Worm (Caenorhabditis elegans) whole organism, late embryonic: ENCODE results near the gene F53A10.2.

Source experiments
- C38D4.7 ChIP-seq: fragments of 200-800 bp; sonication (Bioruptor generic); optimal IDR thresholded peaks from 2 replicates; lab custom pipeline; 2018; ENCODE audit warnings: mild to moderate bottlenecking, missing genetic modification characterization, moderate library complexity, missing compliant biosample characterization
- K09A11.1 ChIP-seq: sonication (generic microtip); optimal IDR thresholded peaks from 2 replicates; lab custom pipeline; 2017; ENCODE audit warnings: antibody characterized with exemption, mild to moderate bottlenecking, missing genetic modification characterization, missing compliant biosample characterization; ENCODE audit not compliant: insufficient read depth
- Y22D7AL.16 ChIP-seq: sonication (generic microtip); optimal IDR thresholded peaks from 2 replicates; lab custom pipeline; 2016; ENCODE audit warnings: missing genetic modification characterization, missing compliant biosample characterization
- ama-1 ChIP-seq: fragments of 150-350 bp; optimal IDR thresholded peaks from 2 replicates; lab custom pipeline; 2014
- ceh-14 ChIP-seq: sonication (generic microtip); optimal IDR thresholded peaks from 2 replicates; lab custom pipeline; 2016; ENCODE audit warnings: missing genotype, missing genetic modification characterization, missing compliant biosample characterization
- ceh-2 ChIP-seq: sonication (generic microtip); optimal IDR thresholded peaks from 2 replicates; lab custom pipeline; 2016; ENCODE audit warnings: missing genotype, missing genetic modification characterization, missing compliant biosample characterization
- ceh-22 ChIP-seq: sonication (generic microtip); optimal IDR thresholded peaks from 2 replicates; lab custom pipeline; 2017; ENCODE audit warnings: missing biosample characterization, missing genetic modification characterization
- ceh-24 ChIP-seq: sonication (generic microtip); optimal IDR thresholded peaks from 2 replicates; lab custom pipeline; 2016; ENCODE audit warnings: mild to moderate bottlenecking, missing genetic modification characterization, missing compliant biosample characterization
- ceh-9 ChIP-seq: sonication (generic microtip); optimal IDR thresholded peaks from 2 replicates; lab custom pipeline; 2016; ENCODE audit warnings: mild to moderate bottlenecking, missing genetic modification characterization, inconsistent platforms, missing compliant biosample characterization
- che-1 ChIP-seq: sonication (generic microtip); optimal IDR thresholded peaks from 2 replicates; lab custom pipeline; 2016; ENCODE audit warnings: mild to moderate bottlenecking, missing genetic modification characterization, missing compliant biosample characterization
- dmd-4 ChIP-seq: sonication (generic microtip); optimal IDR thresholded peaks from 2 replicates; lab custom pipeline; 2016; ENCODE audit warnings: borderline replicate concordance, missing genetic modification characterization, missing compliant biosample characterization
- dve-1 ChIP-seq: sonication (generic microtip); optimal IDR thresholded peaks from 2 replicates; lab custom pipeline; 2017; ENCODE audit warnings: antibody characterized with exemption, mild to moderate bottlenecking, missing genetic modification characterization, missing compliant biosample characterization
- elt-4 ChIP-seq: sonication (generic microtip); optimal IDR thresholded peaks from 2 replicates; lab custom pipeline; 2016; ENCODE audit warnings: missing genetic modification characterization, missing compliant biosample characterization
- ets-4 ChIP-seq: sonication (generic microtip); optimal IDR thresholded peaks from 2 replicates; lab custom pipeline; 2016; ENCODE audit warnings: missing genetic modification characterization, missing compliant biosample characterization
- eyg-1 ChIP-seq: sonication (generic microtip); optimal IDR thresholded peaks from 2 replicates; lab custom pipeline; 2016; ENCODE audit warnings: missing genotype, missing genetic modification characterization, missing compliant biosample characterization
- fax-1 ChIP-seq: sonication (generic microtip); optimal IDR thresholded peaks from 2 replicates; lab custom pipeline; 2016; ENCODE audit warnings: missing genotype, missing genetic modification characterization, missing compliant biosample characterization
- gmeb-2 ChIP-seq: sonication (generic microtip); optimal IDR thresholded peaks from 2 replicates; lab custom pipeline; 2016; ENCODE audit warnings: missing genetic modification characterization, inconsistent platforms, missing compliant biosample characterization
- hlh-13 ChIP-seq: fragments of 200-800 bp; sonication (Bioruptor generic); optimal IDR thresholded peaks from 2 replicates; lab custom pipeline; 2018; ENCODE audit warnings: mild to moderate bottlenecking, missing genetic modification characterization, missing compliant biosample characterization
- hlh-6 ChIP-seq: sonication (generic microtip); optimal IDR thresholded peaks from 2 replicates; lab custom pipeline; 2016; ENCODE audit warnings: missing genotype, missing genetic modification characterization, missing compliant biosample characterization
- lim-6 ChIP-seq: sonication (generic microtip); optimal IDR thresholded peaks from 2 replicates; lab custom pipeline; 2016; ENCODE audit warnings: missing genetic modification characterization, missing compliant biosample characterization
- mec-3 ChIP-seq: sonication (generic microtip); optimal IDR thresholded peaks from 2 replicates; lab custom pipeline; 2016; ENCODE audit warnings: borderline replicate concordance, missing genetic modification characterization, missing compliant biosample characterization
- nfya-1 ChIP-seq: sonication (generic microtip); optimal IDR thresholded peaks from 2 replicates; lab custom pipeline; 2017; ENCODE audit warnings: missing genetic modification characterization, mild to moderate bottlenecking, missing compliant biosample characterization, antibody characterized with exemption, moderate library complexity
- nhr-232 ChIP-seq: sonication (generic microtip); optimal IDR thresholded peaks from 2 replicates; lab custom pipeline; 2016; ENCODE audit warnings: missing genetic modification characterization, missing compliant biosample characterization
- npax-4 ChIP-seq: sonication (generic microtip); optimal IDR thresholded peaks from 2 replicates; lab custom pipeline; 2016; ENCODE audit warnings: missing genetic modification characterization, missing compliant biosample characterization
- pqm-1 ChIP-seq: sonication (generic microtip); optimal IDR thresholded peaks from 2 replicates; lab custom pipeline; 2016; ENCODE audit warnings: missing genetic modification characterization, missing compliant biosample characterization
- pros-1 ChIP-seq: fragments of 150-350 bp; optimal IDR thresholded peaks from 2 replicates; lab custom pipeline; 2014; ENCODE audit warnings: missing biosample characterization, missing genetic modification reagents, missing genetic modification characterization
- ref-2 ChIP-seq: sonication (generic microtip); optimal IDR thresholded peaks from 2 replicates; lab custom pipeline; 2016; ENCODE audit warnings: missing genetic modification characterization, missing compliant biosample characterization
- sox-2 ChIP-seq: fragments of 200-800 bp; sonication (Bioruptor generic); IDR thresholded peaks from 2 replicates; pipeline ENCODE4 v1.3.6; 2022; ENCODE audit warnings: missing genetic modification reagents, missing genetic modification characterization, missing compliant biosample characterization
- syd-9 ChIP-seq: sonication (generic microtip); optimal IDR thresholded peaks from 2 replicates; lab custom pipeline; 2016; ENCODE audit warnings: mild to moderate bottlenecking, missing genetic modification characterization, moderate library complexity, missing compliant biosample characterization
- tbx-2 ChIP-seq: sonication (generic microtip); optimal IDR thresholded peaks from 2 replicates; lab custom pipeline; 2016; ENCODE audit warnings: missing genetic modification characterization, missing compliant biosample characterization
- tbx-7 ChIP-seq: sonication (generic microtip); optimal IDR thresholded peaks from 2 replicates; lab custom pipeline; 2016; ENCODE audit warnings: missing genotype, missing genetic modification characterization, missing compliant biosample characterization
- ttx-3 ChIP-seq: sonication (generic microtip); optimal IDR thresholded peaks from 2 replicates; lab custom pipeline; 2016; ENCODE audit warnings: missing genetic modification reagents, missing genetic modification characterization, missing compliant biosample characterization
- unc-3 ChIP-seq, 2 experiments: fragments of 200-800 bp in 1 of 2; sonication (Bioruptor generic) in 1 of 2; sonication (generic microtip) in 1 of 2; conservative IDR thresholded peaks in 1 of 2; optimal IDR thresholded peaks in 1 of 2; 2 replicates each; pipeline versions ENCODE4 v1.3.6 to Lab custom; 2016 to 2022; ENCODE audit warnings: missing compliant biosample characterization in 2 of 2, missing genetic modification characterization in 2 of 2, missing genetic modification reagents in 1 of 2
- unc-55 ChIP-seq: sonication (generic microtip); optimal IDR thresholded peaks from 2 replicates; lab custom pipeline; 2017; ENCODE audit warnings: missing biosample characterization, missing genetic modification reagents, missing genetic modification characterization
- zip-5 ChIP-seq: sonication (generic microtip); optimal IDR thresholded peaks from 2 replicates; lab custom pipeline; 2016; ENCODE audit warnings: missing genetic modification characterization, missing compliant biosample characterization

Gene F53A10.2

ce11 chrII:1246855-1247259, 49.7 kb downstream of the F53A10.2 start (continued):
- TF ChIP-seq fax-1 (tag; lab: Kevin White, UChicago): peak; percentile 34
- TF ChIP-seq pqm-1 (tag; lab: Kevin White, UChicago): no peak
- no peak for TF ChIP-seq Y22D7AL.16 (tag; lab: Kevin White, UChicago)
- peak; percentile 16 for TF ChIP-seq eyg-1 (tag; lab: Kevin White, UChicago)
- peak; percentile 18 for TF ChIP-seq syd-9 (tag; lab: Kevin White, UChicago)
- TF ChIP-seq ets-4 (tag; lab: Kevin White, UChicago): peak; percentile 48
- no peak for TF ChIP-seq unc-3 (GFP tag; conservative IDR thresholded peaks at IDR 0.05; lab: Robert Waterston, UW)
- no peak for TF ChIP-seq unc-3 (tag; optimal IDR thresholded peaks at IDR 0.05; lab: Kevin White, UChicago)
- no peak for TF ChIP-seq ttx-3 (tag; lab: Kevin White, UChicago)
- TF ChIP-seq ceh-22 (tag; lab: Kevin White, UChicago): peak; percentile 51
- TF ChIP-seq ceh-2: peak; percentile 67
- no peak for TF ChIP-seq mec-3 (tag; lab: Kevin White, UChicago)
- TF ChIP-seq C38D4.7 (GFP tag; lab: Kevin White, UChicago): no peak
- peak; percentile 53 for TF ChIP-seq dmd-4 (tag; lab: Kevin White, UChicago)
- TF ChIP-seq elt-4 (tag; lab: Kevin White, UChicago): no peak
- no peak for TF ChIP-seq ceh-9 (tag; lab: Kevin White, UChicago)
- TF ChIP-seq hlh-13: no peak
- TF ChIP-seq ama-1: no peak
- TF ChIP-seq tbx-7: peak; percentile 29
- no peak for TF ChIP-seq ceh-24 (tag; lab: Kevin White, UChicago)
- peak; percentile 95 for TF ChIP-seq ref-2 (tag; lab: Kevin White, UChicago)
- peak; percentile 86 for TF ChIP-seq tbx-2 (tag; lab: Kevin White, UChicago)
- no peak for TF ChIP-seq nhr-232 (tag; lab: Kevin White, UChicago)
- peak; percentile 66 for TF ChIP-seq hlh-6
- peak; percentile 64 for TF ChIP-seq dve-1 (tag; lab: Kevin White, UChicago)
- no peak for TF ChIP-seq npax-4 (tag; lab: Kevin White, UChicago)
- peak; percentile 90 for TF ChIP-seq pros-1
- no peak for TF ChIP-seq gmeb-2

ce11 chrII:1252259-1252658, 55.1 kb downstream of the F53A10.2 start, which contains the start of gene lin-42:
Gene lin-42, minus strand, starts transcription at chrII:1252359.
- TF ChIP-seq sox-2: no peak
- TF ChIP-seq ttx-3 (tag; lab: Kevin White, UChicago): no peak
- no peak for TF ChIP-seq dmd-4 (tag; lab: Kevin White, UChicago)
- TF ChIP-seq K09A11.1 (tag; lab: Kevin White, UChicago): no peak
- TF ChIP-seq che-1 (tag; lab: Kevin White, UChicago): no peak
- no peak for TF ChIP-seq pros-1
- no peak for TF ChIP-seq lim-6

- TF ChIP-seq Y22D7AL.16 (tag; lab: Kevin White, UChicago) (no peak), dve-1 (tag; lab: Kevin White, UChicago) (no peak), ttx-3 (tag; lab: Kevin White, UChicago) (no peak), ceh-22 (tag; lab: Kevin White, UChicago) (no peak), ceh-9 (tag; lab: Kevin White, UChicago) (no peak), zip-5 (tag; lab: Kevin White, UChicago) (no peak), nfya-1 (tag; lab: Kevin White, UChicago) (no peak), elt-4 (tag; lab: Kevin White, UChicago) (no peak), ceh-14 (tag; lab: Kevin White, UChicago) (no peak), gmeb-2 (no peak), syd-9 (tag; lab: Kevin White, UChicago) (no peak), che-1 (tag; lab: Kevin White, UChicago) (no peak), mec-3 (tag; lab: Kevin White, UChicago) (no peak), unc-55 (GFP tag; lab: Kevin White, UChicago) (no peak)
Measured at ce11 chrII:1255637-1256036, 58.5 kb downstream of the F53A10.2 start, which contains the start of gene clec-119. Gene clec-119, plus strand, starts transcription at chrII:1255937.
